Comparison of ENCODE assay signal across 1 fruit fly cellular context in genomic region chr3L:19291465-19292413, dm6.
TF ChIP-seq lines count a peak whose summit lies in the region.

No protein-coding gene starts in this region.

TF ChIP-seq in whole organism, embryonic, 481 proteins besides CTCF, POLR2A, EP300 and RAD21 (continued from another document):
- TF ChIP-seq Dad (GFP tag; optimal IDR thresholded peaks at IDR 0.05; lab: Kevin White, UChicago) (no peak), ara (GFP tag; IDR thresholded peaks at IDR 0.05; lab: Robert Waterston, UW) (no peak)
